Worm (Caenorhabditis elegans) whole organism, L2 larva: ENCODE measurements around the gene ttr-53.

Experiments
- R02D3.7 ChIP-seq: fragments of 150-350 bp; optimal IDR thresholded peaks from 2 replicates; lab custom pipeline; 2014; ENCODE audit warnings: missing biosample characterization, missing genetic modification characterization
- blmp-1 ChIP-seq: sonication (generic microtip); optimal IDR thresholded peaks from 2 replicates; lab custom pipeline; 2017; ENCODE audit warnings: missing genetic modification characterization, mild to moderate bottlenecking, missing compliant biosample characterization, antibody characterized with exemption, moderate library complexity; ENCODE audit not compliant: insufficient read depth
- ceh-16 ChIP-seq: fragments of 150-350 bp; optimal IDR thresholded peaks from 2 replicates; lab custom pipeline; 2014; ENCODE audit warnings: missing biosample characterization, missing genetic modification characterization
- egl-27 ChIP-seq: sonication (generic microtip); optimal IDR thresholded peaks from 3 replicates; lab custom pipeline; 2017; ENCODE audit warnings: missing biosample characterization, missing genetic modification reagents, missing genetic modification characterization
- elt-3 ChIP-seq: sonication (generic microtip); optimal IDR thresholded peaks from 2 replicates; lab custom pipeline; 2017; ENCODE audit warnings: missing biosample characterization, missing genetic modification characterization
- lin-39 ChIP-seq: fragments of 150-350 bp; optimal IDR thresholded peaks from 2 replicates; lab custom pipeline; 2014; ENCODE audit warnings: missing biosample characterization, missing genetic modification reagents, missing genetic modification characterization
- mab-5 ChIP-seq: fragments of 150-350 bp; optimal IDR thresholded peaks from 2 replicates; lab custom pipeline; 2014; ENCODE audit warnings: missing biosample characterization, missing genetic modification characterization
- mdl-1 ChIP-seq, 2 experiments: fragments of 150-350 bp in 1 of 2; sonication (generic microtip) in 1 of 2; optimal IDR thresholded peaks; 2 replicates each; lab custom pipeline; 2017; ENCODE audit warnings: missing biosample characterization in 2 of 2, missing genetic modification characterization in 2 of 2
- skn-1 ChIP-seq: sonication (generic microtip); optimal IDR thresholded peaks from 2 replicates; lab custom pipeline; 2017; ENCODE audit warnings: missing biosample characterization, missing genetic modification characterization
- snpc-4 ChIP-seq: fragments of 150-350 bp; optimal IDR thresholded peaks from 2 replicates; lab custom pipeline; 2014; ENCODE audit warnings: missing biosample characterization, missing genetic modification characterization
- unc-39 ChIP-seq: fragments of 150-350 bp; optimal IDR thresholded peaks from 2 replicates; lab custom pipeline; 2014; ENCODE audit warnings: missing biosample characterization, missing genetic modification characterization

DNA sequence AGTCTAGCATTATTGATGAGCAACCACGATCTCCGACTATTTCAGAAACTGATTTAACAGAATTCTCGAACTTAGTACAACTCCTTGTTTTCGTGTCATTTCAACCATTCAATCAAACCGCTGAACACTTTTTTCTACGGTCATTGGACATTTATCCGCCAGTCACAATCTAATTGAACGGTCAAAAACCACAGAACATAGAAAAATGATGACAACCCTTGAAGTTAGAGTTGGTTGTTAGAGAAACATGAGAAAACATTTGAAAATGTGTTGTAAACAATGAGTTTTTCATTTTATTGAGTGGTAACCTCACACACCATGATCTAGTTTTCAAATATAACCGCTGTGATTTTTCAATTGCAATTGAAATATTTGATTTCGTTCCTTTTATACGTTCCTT, 13.4 kb upstream of the ttr-53 start:
- TF ChIP-seq mdl-1 (tag; optimal IDR thresholded peaks at IDR 0.05; lab: Kevin White, UChicago), result no peak
- TF ChIP-seq skn-1 (tag; lab: Kevin White, UChicago), result peak; percentile 78
- no peak for TF ChIP-seq ceh-16 (tag; lab: Kevin White, UChicago)
- TF ChIP-seq lin-39 (tag; lab: Kevin White, UChicago), result no peak
- TF ChIP-seq mab-5, result no peak
- no peak for TF ChIP-seq snpc-4 (tag; lab: Kevin White, UChicago)
- TF ChIP-seq blmp-1, result no peak
- TF ChIP-seq R02D3.7, result no peak
- no peak for TF ChIP-seq elt-3
- TF ChIP-seq egl-27 (tag; lab: Kevin White, UChicago), result no peak
- no peak for TF ChIP-seq unc-39
